Worm (Caenorhabditis elegans): ENCODE data around the gene nurf-1.
"Not testable (repeated sequence)": the region's sequence is repeated elsewhere in the genome, so short reads cannot be mapped to it uniquely, and the experiment has no call there.

DNA sequence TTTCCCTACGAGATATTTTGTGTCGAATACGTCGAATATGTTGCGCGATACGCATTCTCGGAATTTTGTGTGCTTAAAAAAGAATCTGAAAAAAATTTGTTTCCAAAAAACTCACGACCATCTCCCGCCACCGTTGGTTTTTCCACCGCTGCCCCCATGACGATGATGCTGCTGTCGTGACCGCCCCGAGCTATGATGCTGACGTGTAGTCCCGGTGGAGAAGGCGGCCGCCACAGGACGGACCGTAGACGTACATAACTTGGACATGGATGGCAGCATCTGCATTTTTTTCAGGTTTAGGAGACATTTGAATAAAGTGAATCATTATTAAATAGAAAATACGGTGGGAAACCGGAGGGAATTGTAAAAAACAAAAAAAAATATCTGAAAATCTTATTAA, 46.3 kb upstream of the nurf-1 start, which contains the start of gene ddl-3:
- TF ChIP-seq ama-1 (optimal IDR thresholded peaks at IDR 0.05); ceh-82 (tag; optimal IDR thresholded peaks at IDR 0.05); hlh-11 (tag; optimal IDR thresholded peaks at IDR 0.05); aha-1 (tag); spr-1 (tag; optimal IDR thresholded peaks at IDR 0.05); unc-62 (GFP tag; optimal IDR thresholded peaks at IDR 0.05 in 1 of 2); unc-62 (tag; optimal IDR thresholded peaks at IDR 0.05); lir-3 (tag; optimal IDR thresholded peaks at IDR 0.05); nhr-11 (tag; optimal IDR thresholded peaks at IDR 0.05); zfp-3 (GFP tag; conservative IDR thresholded peaks at IDR 0.05); aly-2 (tag; optimal IDR thresholded peaks at IDR 0.05); fkh-10 (GFP tag; optimal IDR thresholded peaks at IDR 0.05); mxl-3 (GFP tag; optimal IDR thresholded peaks at IDR 0.05): not testable (repeated sequence)
